Fruit fly (Drosophila melanogaster): ENCODE data around the gene CG7148.

Gene CG7148

DNA sequence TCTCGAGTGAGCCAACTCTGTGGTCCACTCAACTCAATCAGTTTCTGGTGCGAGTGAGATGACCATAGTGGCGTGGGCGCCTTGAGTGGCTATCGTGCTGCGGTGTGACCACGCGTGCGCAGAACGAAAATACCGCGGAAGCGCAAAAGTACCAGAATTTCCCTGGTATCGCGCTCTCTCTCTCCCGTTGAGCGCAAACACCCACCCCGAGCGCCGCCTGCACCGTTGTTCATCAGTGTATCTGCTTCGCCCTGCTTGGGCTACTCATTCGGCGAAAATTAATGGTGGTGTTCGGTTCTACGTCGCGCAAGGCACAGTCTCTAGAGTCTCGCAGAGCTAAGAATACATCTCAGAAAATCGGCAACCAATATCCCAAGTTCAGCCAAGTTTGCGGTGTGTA lies 47.3 kb upstream of the CG7148 start (continued):
- TF ChIP-seq Dip3 (GFP tag; optimal IDR thresholded peaks at IDR 0.05) (no peak), CHES-1-like (GFP tag; optimal IDR thresholded peaks at IDR 0.05) (peak; percentile 2), CG11398 (GFP tag; optimal IDR thresholded peaks at IDR 0.05) (no peak), nom (GFP tag; optimal IDR thresholded peaks at IDR 0.05) (peak; percentile 85), C15 (GFP tag; IDR thresholded peaks at IDR 0.05) (no peak), Dbx (GFP tag; IDR thresholded peaks at IDR 0.05) (peak; percentile 48; the same call in 2 of the 3 replicates), CG8924 (tag; optimal IDR thresholded peaks at IDR 0.05) (peak; percentile 43), Hsf (GFP tag; optimal IDR thresholded peaks at IDR 0.05) (peak; percentile 12), Rx (GFP tag; IDR thresholded peaks at IDR 0.05) (no peak), B-H2 (GFP tag; optimal IDR thresholded peaks at IDR 0.05) (peak; percentile 25), dmrt99B (tag; optimal IDR thresholded peaks at IDR 0.05) (no peak), vvl (GFP tag; IDR thresholded peaks at IDR 0.05) (no peak; the same call in 1 of the 2 replicates), CG7745 (tag; optimal IDR thresholded peaks at IDR 0.05) (no peak), NfI (GFP tag; optimal IDR thresholded peaks at IDR 0.05) (no peak), Asciz (GFP tag; optimal IDR thresholded peaks at IDR 0.05) (no peak), peb (GFP tag; IDR thresholded peaks at IDR 0.05) (0 out of 2 replicates have a peak, but pooled peaks have one; percentile 10), amos (GFP tag; IDR thresholded peaks at IDR 0.05; ENCODE audit: partially characterized antibody) (peak; percentile 86), ind (GFP tag; optimal IDR thresholded peaks at IDR 0.05) (no peak), CG17385 (GFP tag; optimal IDR thresholded peaks at IDR 0.05) (peak; percentile 14), abd-A (tag; optimal IDR thresholded peaks at IDR 0.05) (peak; percentile 62), CG31388 (GFP tag; optimal IDR thresholded peaks at IDR 0.05) (no peak), D19B (GFP tag; optimal IDR thresholded peaks at IDR 0.05) (peak; percentile 16), CG9932 (GFP tag; IDR thresholded peaks at IDR 0.05) (no peak), Mes4 (GFP tag; optimal IDR thresholded peaks at IDR 0.05) (no peak), PHDP (tag; optimal IDR thresholded peaks at IDR 0.05) (peak; percentile 2), ash1 (GFP tag; optimal IDR thresholded peaks at IDR 0.05) (no peak), crp (GFP tag; optimal IDR thresholded peaks at IDR 0.05) (no peak), YL-1 (GFP tag; optimal IDR thresholded peaks at IDR 0.05) (no peak), CG10209 (GFP tag; optimal IDR thresholded peaks at IDR 0.05) (no peak), rib (GFP tag; IDR thresholded peaks at IDR 0.05) (0 out of 2 replicates have a peak, but pooled peaks have one; percentile 52), slp2 (GFP tag; optimal IDR thresholded peaks at IDR 0.05) (no peak), Hand (GFP tag; optimal IDR thresholded peaks at IDR 0.05) (peak; percentile 25), HLH4C (GFP tag; IDR thresholded peaks at IDR 0.05; ENCODE audit: partially characterized antibody) (peak; percentile 68), psq (GFP tag; optimal IDR thresholded peaks at IDR 0.05) (peak; percentile 17), sens-2 (GFP tag; IDR thresholded peaks at IDR 0.05) (0 out of 2 replicates have a peak, but pooled peaks have one; percentile 47), mam (GFP tag; optimal IDR thresholded peaks at IDR 0.05) (no peak), phol (tag; optimal IDR thresholded peaks at IDR 0.05) (no peak), Blimp-1 (GFP tag; optimal IDR thresholded peaks at IDR 0.05) (no peak), CG4328 (GFP tag; optimal IDR thresholded peaks at IDR 0.05) (peak; percentile 12), wek (GFP tag; optimal IDR thresholded peaks at IDR 0.05) (peak; percentile 55), Eip74EF (GFP tag; optimal IDR thresholded peaks at IDR 0.05) (peak in 1 of 2 experiments; percentile 33), dmrt11E (tag; optimal IDR thresholded peaks at IDR 0.05) (no peak), dpn (GFP tag; optimal IDR thresholded peaks at IDR 0.05) (no peak), ranshi (GFP tag; IDR thresholded peaks at IDR 0.05) (peak; percentile 23; the same call in 1 of the 2 replicates), CG14014 (GFP tag; IDR thresholded peaks at IDR 0.05) (no peak), Atf6 (GFP tag; IDR thresholded peaks at IDR 0.05) (0 out of 2 replicates have a peak, but pooled peaks have one; percentile 31), CG17612 (GFP tag; IDR thresholded peaks at IDR 0.05) (no peak), CG5245 (GFP tag; optimal IDR thresholded peaks at IDR 0.05) (peak; percentile 31), Sry-β (GFP tag; optimal IDR thresholded peaks at IDR 0.05) (no peak), bab2 (GFP tag; optimal IDR thresholded peaks at IDR 0.05) (no peak)
